Fruit fly (Drosophila melanogaster): Measurements from ENCODE around the gene CG5292.

CG5292 gene

DNA sequence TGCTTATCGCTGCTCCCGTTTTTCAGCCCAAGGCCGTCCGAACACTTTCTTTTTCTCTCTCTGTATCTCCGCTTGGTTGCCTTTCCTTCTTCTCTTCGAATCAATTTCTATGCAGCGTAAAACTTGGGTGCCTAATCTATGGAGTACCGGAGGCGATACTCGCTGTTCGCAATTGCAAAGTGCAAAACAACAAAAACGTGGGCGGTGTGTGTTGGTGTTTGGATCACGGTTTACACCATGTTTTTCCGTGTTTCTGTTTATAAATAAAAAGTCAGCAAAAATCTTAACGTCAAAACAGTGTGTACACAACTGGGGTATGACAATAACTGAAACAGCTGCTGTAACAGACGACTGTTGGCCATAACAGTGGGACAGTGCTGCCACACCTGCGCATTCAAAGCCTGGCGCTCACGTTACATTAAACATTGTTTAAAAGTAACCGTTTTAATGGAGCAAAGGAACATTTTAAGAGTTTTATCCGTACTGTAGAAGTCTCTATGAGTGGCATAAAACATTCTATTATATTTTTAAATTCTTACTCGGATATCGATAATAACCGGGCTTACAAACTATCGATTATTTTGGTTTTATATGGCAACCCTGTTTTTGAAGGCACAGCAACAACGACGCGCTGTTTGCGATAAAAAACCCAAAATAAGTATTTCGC, 2.4 kb upstream of the CG5292 start, which contains the start of the genes m-cup and Det (continued):
- peak; percentile 51; the same call in 1 of the 3 replicates for TF ChIP-seq CG34422 (GFP tag; IDR thresholded peaks at IDR 0.05)
- TF ChIP-seq GATAe (GFP tag; conservative IDR thresholded peaks at IDR 0.05): no peak
- TF ChIP-seq ab (GFP tag; optimal IDR thresholded peaks at IDR 0.05): no peak
- peak; percentile 83 for TF ChIP-seq stwl (tag; optimal IDR thresholded peaks at IDR 0.05)
- TF ChIP-seq nerfin-1 (tag; optimal IDR thresholded peaks at IDR 0.05): no peak
- peak; percentile 42 for TF ChIP-seq Myb (GFP tag; optimal IDR thresholded peaks at IDR 0.05)
- no peak for TF ChIP-seq CG1647 (GFP tag; optimal IDR thresholded peaks at IDR 0.05)
- no peak for TF ChIP-seq Ssrp (tag; optimal IDR thresholded peaks at IDR 0.05)
- TF ChIP-seq pan (optimal IDR thresholded peaks at IDR 0.05): no peak
- peak in 1 of 2 experiments; percentile 33 for TF ChIP-seq pan (GFP tag; optimal IDR thresholded peaks at IDR 0.05 in 1 of 2, IDR thresholded peaks at IDR 0.05 in 1 of 2)
- TF ChIP-seq ATbp (GFP tag; optimal IDR thresholded peaks at IDR 0.05): no peak
- TF ChIP-seq Atf3 (GFP tag; optimal IDR thresholded peaks at IDR 0.05): no peak
- no peak for TF ChIP-seq cad (GFP tag; optimal IDR thresholded peaks at IDR 0.05)
- TF ChIP-seq Med (GFP tag): peak; percentile 74
- no peak for TF ChIP-seq CG14965 (GFP tag; optimal IDR thresholded peaks at IDR 0.05; ENCODE audit: borderline replicate concordance)
- TF ChIP-seq HLH54F (GFP tag; optimal IDR thresholded peaks at IDR 0.05): peak; percentile 1
- no peak for TF ChIP-seq CG2875 (GFP tag; optimal IDR thresholded peaks at IDR 0.05)
- TF ChIP-seq mam (GFP tag; optimal IDR thresholded peaks at IDR 0.05): no peak
- no peak for TF ChIP-seq Antp (GFP tag; optimal IDR thresholded peaks at IDR 0.05)
- TF ChIP-seq CG7745 (tag; optimal IDR thresholded peaks at IDR 0.05): no peak
- TF ChIP-seq pita (GFP tag; optimal IDR thresholded peaks at IDR 0.05): no peak
- TF ChIP-seq bigmax (GFP tag; optimal IDR thresholded peaks at IDR 0.05): no peak
- peak; percentile 60; the same call in 1 of the 3 replicates for TF ChIP-seq HLH4C (GFP tag; IDR thresholded peaks at IDR 0.05; ENCODE audit: partially characterized antibody)
- peak; percentile 9 for TF ChIP-seq CG8924 (tag; optimal IDR thresholded peaks at IDR 0.05)
- no peak for TF ChIP-seq Hey (tag; optimal IDR thresholded peaks at IDR 0.05)
- no peak for TF ChIP-seq Mrtf (GFP tag; IDR thresholded peaks at IDR 0.05)
- peak; percentile 5 for TF ChIP-seq CG4820 (GFP tag; optimal IDR thresholded peaks at IDR 0.05)
- no peak for TF ChIP-seq mld (GFP tag; IDR thresholded peaks at IDR 0.05; ENCODE audit: partially characterized antibody)
- TF ChIP-seq Aef1 (GFP tag; IDR thresholded peaks at IDR 0.05): peak; percentile 15; the same call in 1 of the 3 replicates
- TF ChIP-seq phol (tag; optimal IDR thresholded peaks at IDR 0.05): peak; percentile 61
- TF ChIP-seq klu (GFP tag; IDR thresholded peaks at IDR 0.05): no peak
- TF ChIP-seq CG13123 (GFP tag; optimal IDR thresholded peaks at IDR 0.05): no peak
- no peak for TF ChIP-seq H15 (GFP tag; IDR thresholded peaks at IDR 0.05)
- TF ChIP-seq Sox102F (GFP tag; optimal IDR thresholded peaks at IDR 0.05): no peak
- no peak for TF ChIP-seq eyg (GFP tag; optimal IDR thresholded peaks at IDR 0.05)
- TF ChIP-seq kni (GFP tag; optimal IDR thresholded peaks at IDR 0.05): no peak
- no peak for TF ChIP-seq fd102C (GFP tag; optimal IDR thresholded peaks at IDR 0.05)
- no peak for TF ChIP-seq ems (GFP tag; optimal IDR thresholded peaks at IDR 0.05)
- TF ChIP-seq tx (GFP tag; optimal IDR thresholded peaks at IDR 0.05): no peak
- TF ChIP-seq inv (GFP tag; IDR thresholded peaks at IDR 0.05; ENCODE audit: partially characterized antibody): peak; percentile 56
- TF ChIP-seq vvl (GFP tag; IDR thresholded peaks at IDR 0.05): 0 out of 2 replicates have a peak, but pooled peaks have one; percentile 3
- no peak for TF ChIP-seq zen (tag; optimal IDR thresholded peaks at IDR 0.05)
- no peak for TF ChIP-seq CG15269 (tag; optimal IDR thresholded peaks at IDR 0.05)
- TF ChIP-seq CG4328 (GFP tag; optimal IDR thresholded peaks at IDR 0.05): peak; percentile 3
- no peak for TF ChIP-seq CG14014 (GFP tag; IDR thresholded peaks at IDR 0.05)
- no peak for TF ChIP-seq Asciz (GFP tag; optimal IDR thresholded peaks at IDR 0.05)
- TF ChIP-seq CG6654 (GFP tag; optimal IDR thresholded peaks at IDR 0.05): no peak
- TF ChIP-seq fd96Cb (tag; optimal IDR thresholded peaks at IDR 0.05): no peak
- no peak for TF ChIP-seq Dip2 (GFP tag; IDR thresholded peaks at IDR 0.05)
- no peak for TF ChIP-seq CG7357 (GFP tag; IDR thresholded peaks at IDR 0.05)

Measured in whole organism, embryonic.